Fruit fly (Drosophila melanogaster): ENCODE data around the gene CG3857.

The CG3857 gene

DNA sequence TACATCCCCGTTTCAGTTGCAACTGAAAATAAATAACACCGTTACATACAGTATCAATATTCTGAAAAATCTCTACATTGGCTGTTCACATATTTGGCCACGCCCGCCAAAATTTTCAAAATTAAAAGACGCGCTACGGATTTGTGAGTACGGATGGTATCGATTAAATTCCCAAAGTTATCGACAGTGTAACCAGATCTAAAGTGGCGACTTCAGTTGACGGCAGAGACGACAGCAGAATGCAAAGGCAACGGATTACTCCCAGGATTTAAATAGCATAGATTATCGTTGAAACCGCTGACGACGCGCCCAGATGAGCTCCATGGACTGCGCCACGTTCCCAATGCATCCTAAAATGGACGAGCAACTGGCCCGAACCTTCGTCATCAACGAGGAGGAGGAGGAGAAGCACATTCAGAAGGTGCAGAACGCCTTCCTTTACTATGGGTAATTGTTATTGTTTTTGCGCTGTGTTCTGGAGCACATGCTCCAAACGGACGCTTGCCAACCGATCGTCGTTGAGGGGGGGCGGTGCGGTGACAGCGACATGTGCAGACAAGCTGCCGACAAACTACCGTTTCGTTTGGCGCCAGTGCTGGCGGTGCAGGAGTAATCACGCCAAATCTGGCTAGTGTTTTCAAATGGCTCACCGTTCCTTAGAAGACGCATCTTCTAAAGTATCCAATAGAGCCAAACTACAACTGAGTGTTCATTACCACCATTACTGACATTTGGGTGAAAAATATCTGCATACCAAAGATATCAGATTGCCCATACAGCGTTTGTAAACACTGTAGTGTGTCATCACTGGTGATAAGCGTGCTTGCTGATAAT, 12.2 kb downstream of the CG3857 start, which contains the start of gene CG11596 (continued):
- no peak for TF ChIP-seq sens-2 (GFP tag; IDR thresholded peaks at IDR 0.05)
- TF ChIP-seq CG1529 (GFP tag; optimal IDR thresholded peaks at IDR 0.05) = no peak
- TF ChIP-seq CG4424 (GFP tag; optimal IDR thresholded peaks at IDR 0.05) = no peak
- no peak for TF ChIP-seq CG2199 (GFP tag; IDR thresholded peaks at IDR 0.05)
- no peak for TF ChIP-seq dimm (GFP tag; IDR thresholded peaks at IDR 0.05)
- TF ChIP-seq Blimp-1 (GFP tag; optimal IDR thresholded peaks at IDR 0.05) = no peak
- TF ChIP-seq seq (GFP tag; IDR thresholded peaks at IDR 0.05) = no peak
- no peak for TF ChIP-seq Fer2 (tag; optimal IDR thresholded peaks at IDR 0.05)
- peak; percentile 1 for TF ChIP-seq PHDP (tag; optimal IDR thresholded peaks at IDR 0.05)
- no peak for TF ChIP-seq HmgD (GFP tag; optimal IDR thresholded peaks at IDR 0.05)
- no peak for TF ChIP-seq scrt (GFP tag; optimal IDR thresholded peaks at IDR 0.05)
- TF ChIP-seq CG1233 (GFP tag; optimal IDR thresholded peaks at IDR 0.05) = no peak
- TF ChIP-seq sens (GFP tag) = peak; percentile 56
- no peak for TF ChIP-seq Taf1 (GFP tag; IDR thresholded peaks at IDR 0.05)
- TF ChIP-seq CG31388 (GFP tag; optimal IDR thresholded peaks at IDR 0.05) = no peak
- peak; percentile 43 for TF ChIP-seq CG1603 (tag; optimal IDR thresholded peaks at IDR 0.05)
- TF ChIP-seq sqz (GFP tag; optimal IDR thresholded peaks at IDR 0.05) = no peak
- no peak for TF ChIP-seq CG3281 (GFP tag; optimal IDR thresholded peaks at IDR 0.05)
- TF ChIP-seq CG13775 (GFP tag; optimal IDR thresholded peaks at IDR 0.05) = no peak
- TF ChIP-seq CG34422 (GFP tag; IDR thresholded peaks at IDR 0.05) = no peak
- no peak for TF ChIP-seq lola (GFP tag; optimal IDR thresholded peaks at IDR 0.05)
- no peak for TF ChIP-seq nmo (GFP tag; optimal IDR thresholded peaks at IDR 0.05)
- no peak for TF ChIP-seq Rfx (GFP tag; IDR thresholded peaks at IDR 0.05)
- no peak for TF ChIP-seq CG33557 (GFP tag; optimal IDR thresholded peaks at IDR 0.05)
- no peak for TF ChIP-seq CG10321 (GFP tag; IDR thresholded peaks at IDR 0.05)
- TF ChIP-seq CG10431 (GFP tag; optimal IDR thresholded peaks at IDR 0.05) = no peak
- TF ChIP-seq CG14860 (GFP tag; IDR thresholded peaks at IDR 0.05; ENCODE audit: partially characterized antibody) = no peak
- TF ChIP-seq slou (GFP tag; optimal IDR thresholded peaks at IDR 0.05) = no peak
- no peak for TF ChIP-seq wor (GFP tag; IDR thresholded peaks at IDR 0.05)
- 0 out of 2 replicates have a peak, but pooled peaks have one; percentile 6 for TF ChIP-seq Bgb (GFP tag; IDR thresholded peaks at IDR 0.05; ENCODE audit: partially characterized antibody)
- TF ChIP-seq Side (GFP tag; optimal IDR thresholded peaks at IDR 0.05) = no peak
- TF ChIP-seq mam (GFP tag; optimal IDR thresholded peaks at IDR 0.05) = peak; percentile 13
- no peak for TF ChIP-seq CG13894 (tag; optimal IDR thresholded peaks at IDR 0.05)
- no peak for TF ChIP-seq Chrac-16 (GFP tag; optimal IDR thresholded peaks at IDR 0.05)
- TF ChIP-seq CG2116 (GFP tag; optimal IDR thresholded peaks at IDR 0.05) = peak; percentile 63
- TF ChIP-seq CG31224 (GFP tag; IDR thresholded peaks at IDR 0.05) = no peak
- TF ChIP-seq CG34224 (GFP tag; IDR thresholded peaks at IDR 0.05; ENCODE audit: partially characterized antibody) = no peak; the same call in 2 of the 3 replicates
- no peak for TF ChIP-seq CG10979 (tag; optimal IDR thresholded peaks at IDR 0.05)
- TF ChIP-seq ham (GFP tag; IDR thresholded peaks at IDR 0.05) = no peak
- TF ChIP-seq bcd (GFP tag; optimal IDR thresholded peaks at IDR 0.05) = no peak
- TF ChIP-seq Vsx1 (GFP tag; optimal IDR thresholded peaks at IDR 0.05) = no peak
- no peak for TF ChIP-seq hkb (optimal IDR thresholded peaks at IDR 0.05)
- TF ChIP-seq hkb (GFP tag; IDR thresholded peaks at IDR 0.05) = 0 out of 2 replicates have a peak, but pooled peaks have one; percentile 26
- no peak for TF ChIP-seq crc (GFP tag; optimal IDR thresholded peaks at IDR 0.05)
- TF ChIP-seq chinmo (GFP tag; IDR thresholded peaks at IDR 0.05; ENCODE audit: partially characterized antibody) = no peak
- peak; percentile 61 for TF ChIP-seq cwo (GFP tag; optimal IDR thresholded peaks at IDR 0.05)
- TF ChIP-seq CG7745 (tag; optimal IDR thresholded peaks at IDR 0.05) = no peak
- peak; percentile 8 for TF ChIP-seq phol (tag; optimal IDR thresholded peaks at IDR 0.05)
- TF ChIP-seq CG10959 (GFP tag; IDR thresholded peaks at IDR 0.05) = no peak

Data from whole organism, embryonic.